Fruit fly (Drosophila melanogaster) S2 (cell line): ENCODE data around the gene tap.

ENCODE experiments used
- CG8478 ChIP-seq: fragments of >200 bp; optimal IDR thresholded peaks from 2 replicates; lab custom pipeline; 2018
- CTCF ChIP-seq, 2 experiments: fragments of >200 bp; optimal IDR thresholded peaks; 2 replicates each; lab custom pipeline; 2018

DNA sequence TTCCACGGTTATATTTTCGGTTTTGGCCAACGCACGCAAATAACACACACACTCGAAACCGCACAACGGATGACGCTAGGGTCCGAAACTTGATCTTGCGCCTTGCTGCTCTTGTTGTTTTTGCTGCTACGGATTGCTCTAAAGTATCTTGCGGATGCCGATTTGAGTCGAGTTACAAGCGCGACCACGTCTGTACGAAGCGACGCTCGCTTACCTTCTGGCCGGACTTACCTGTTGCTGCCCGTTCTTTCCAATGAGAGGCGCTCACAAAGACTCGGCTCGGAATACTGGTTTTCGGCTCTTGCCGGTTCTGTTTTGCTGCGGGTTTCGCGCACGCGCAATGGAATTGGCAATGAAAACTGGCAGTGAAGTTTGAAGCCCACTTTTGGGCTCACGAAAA is 19.8 kb downstream of the tap start, which contains the start of gene Cad74A:
- TF ChIP-seq CG8478 (lab: Kevin White, UChicago) (no peak), CTCF (optimal IDR thresholded peaks at IDR 0.05; lab: Kevin White, UChicago) (no peak)
